Fruit fly (Drosophila melanogaster) whole organism, prepupa: ENCODE measurements around the gene CG42818.

Experiments
- Blimp-1 ChIP-seq: fragments of 200-800 bp; sonication (Bioruptor generic); optimal IDR thresholded peaks from 3 replicates; lab custom pipeline; 2017; ENCODE audit warnings: missing biosample characterization, missing genetic modification characterization, mild to moderate bottlenecking, moderate library complexity, missing genetic modification reagents
- CG10631 ChIP-seq: fragments of 200-800 bp; sonication (Bioruptor generic); optimal IDR thresholded peaks from 2 replicates; lab custom pipeline; 2016; ENCODE audit warnings: missing biosample characterization, missing genetic modification characterization
- CG10669 ChIP-seq: fragments of 200-800 bp; sonication (Bioruptor generic); optimal IDR thresholded peaks from 3 replicates; lab custom pipeline; 2018; ENCODE audit warnings: missing biosample characterization, mild to moderate bottlenecking, missing genetic modification characterization, moderate library complexity
- CG11294 ChIP-seq: fragments of 200-800 bp; sonication (Bioruptor generic); IDR thresholded peaks from 2 replicates; pipeline ENCODE4 v1.3.6; 2022; ENCODE audit warnings: missing biosample characterization, missing genetic modification characterization
- CG11902 ChIP-seq: fragments of 200-800 bp; sonication (Bioruptor generic); optimal IDR thresholded peaks from 3 replicates; lab custom pipeline; 2016; ENCODE audit warnings: missing biosample characterization, missing genetic modification characterization
- CG15336 ChIP-seq: fragments of 200-800 bp; sonication (Bioruptor generic); IDR thresholded peaks from 2 replicates; pipeline ENCODE4 v1.3.6; 2022; ENCODE audit warnings: missing biosample characterization, missing genetic modification characterization
- CG1621 ChIP-seq: fragments of 200-800 bp; sonication (Bioruptor generic); optimal IDR thresholded peaks from 3 replicates; lab custom pipeline; 2018; ENCODE audit warnings: missing biosample characterization, mild to moderate bottlenecking, missing genetic modification characterization
- CG16779 ChIP-seq: fragments of 200-800 bp; sonication (Bioruptor generic); optimal IDR thresholded peaks from 3 replicates; lab custom pipeline; 2017; ENCODE audit warnings: missing biosample characterization, mild to moderate bottlenecking, missing genetic modification characterization
- CG3032 ChIP-seq: fragments of 200-800 bp; optimal IDR thresholded peaks from 2 replicates; lab custom pipeline; 2019; ENCODE audit warnings: missing biosample characterization, mild to moderate bottlenecking, missing genetic modification characterization, moderate library complexity
- CG31627 ChIP-seq: fragments of 200-800 bp; sonication (Bioruptor generic); optimal IDR thresholded peaks from 3 replicates; lab custom pipeline; 2016; ENCODE audit warnings: missing biosample characterization, missing genetic modification characterization
- CG32006 ChIP-seq: fragments of 200-800 bp; sonication (Bioruptor generic); optimal IDR thresholded peaks from 3 replicates; lab custom pipeline; 2017; ENCODE audit warnings: missing biosample characterization, mild to moderate bottlenecking, missing genetic modification characterization
- CG4318 ChIP-seq: fragments of 200-800 bp; sonication (Bioruptor generic); optimal IDR thresholded peaks from 3 replicates; lab custom pipeline; 2017; ENCODE audit warnings: missing biosample characterization, mild to moderate bottlenecking, missing genetic modification characterization
- CG6163 ChIP-seq: fragments of 200-800 bp; sonication (Bioruptor generic); IDR thresholded peaks from 3 replicates; pipeline ENCODE4 v1.3.6; 2022; ENCODE audit warnings: missing biosample characterization, missing genetic modification characterization
- CG6276 ChIP-seq: fragments of 200-800 bp; sonication (Bioruptor generic); optimal IDR thresholded peaks from 2 replicates; lab custom pipeline; 2017; ENCODE audit warnings: missing biosample characterization, mild to moderate bottlenecking, missing genetic modification characterization
- CG6792 ChIP-seq: fragments of 200-800 bp; sonication (Bioruptor generic); optimal IDR thresholded peaks from 3 replicates; lab custom pipeline; 2016; ENCODE audit warnings: missing biosample characterization, missing genetic modification characterization
- CG6808 ChIP-seq: fragments of 200-800 bp; sonication (Bioruptor generic); optimal IDR thresholded peaks from 3 replicates; lab custom pipeline; 2017; ENCODE audit warnings: missing biosample characterization, missing genetic modification characterization, mild to moderate bottlenecking, moderate library complexity, missing genetic modification reagents
- CG6854 ChIP-seq: fragments of 200-800 bp; sonication (Bioruptor generic); optimal IDR thresholded peaks from 2 replicates; lab custom pipeline; 2017; ENCODE audit warnings: missing biosample characterization, mild to moderate bottlenecking, missing genetic modification characterization
- CG8319 ChIP-seq: fragments of 200-800 bp; sonication (Bioruptor generic); optimal IDR thresholded peaks from 3 replicates; lab custom pipeline; 2016; ENCODE audit warnings: missing biosample characterization, missing genetic modification characterization
- CG9139 ChIP-seq: fragments of 200-800 bp; sonication (Bioruptor generic); optimal IDR thresholded peaks from 3 replicates; lab custom pipeline; 2017; ENCODE audit warnings: missing biosample characterization, mild to moderate bottlenecking, missing genetic modification characterization
- Eip75B ChIP-seq: fragments of 200-800 bp; sonication (Bioruptor generic); optimal IDR thresholded peaks from 3 replicates; lab custom pipeline; 2016; ENCODE audit warnings: missing biosample characterization, missing genetic modification characterization
- Eip78C ChIP-seq: fragments of 200-800 bp; sonication (Bioruptor generic); peaks from one replicate; lab custom pipeline; 2016; ENCODE audit warnings: missing biosample characterization, missing genetic modification characterization
- Eip93F ChIP-seq: fragments of 200-800 bp; sonication (Bioruptor generic); optimal IDR thresholded peaks from 2 replicates; lab custom pipeline; 2016; ENCODE audit warnings: missing biosample characterization, mild to moderate bottlenecking, missing genetic modification characterization
- Ets21C ChIP-seq: fragments of 200-800 bp; sonication (Bioruptor generic); optimal IDR thresholded peaks from 3 replicates; lab custom pipeline; 2016; ENCODE audit warnings: missing biosample characterization, missing genetic modification characterization
- Ets96B ChIP-seq: fragments of 200-800 bp; optimal IDR thresholded peaks from 2 replicates; lab custom pipeline; 2019; ENCODE audit warnings: missing biosample characterization, mild to moderate bottlenecking, missing genetic modification characterization, moderate library complexity
- Gug ChIP-seq: fragments of 200-800 bp; sonication (Bioruptor generic); IDR thresholded peaks from 2 replicates; pipeline ENCODE4 v1.3.6; 2022; ENCODE audit warnings: missing biosample characterization, missing genetic modification characterization
- Lpt ChIP-seq: fragments of 200-800 bp; sonication (Bioruptor generic); optimal IDR thresholded peaks from 3 replicates; lab custom pipeline; 2016; ENCODE audit warnings: missing biosample characterization, missing genetic modification characterization
- Met ChIP-seq: fragments of 200-800 bp; sonication (Bioruptor generic); optimal IDR thresholded peaks from 3 replicates; lab custom pipeline; 2016; ENCODE audit warnings: missing biosample characterization, missing genetic modification characterization
- OdsH ChIP-seq: fragments of 200-800 bp; sonication (Bioruptor generic); optimal IDR thresholded peaks from 3 replicates; lab custom pipeline; 2016; ENCODE audit warnings: missing biosample characterization, missing genetic modification characterization
- Smox ChIP-seq: fragments of 200-800 bp; sonication (Bioruptor generic); optimal IDR thresholded peaks from 3 replicates; lab custom pipeline; 2016; ENCODE audit warnings: missing biosample characterization, missing genetic modification characterization
- Sox15 ChIP-seq: fragments of 200-800 bp; sonication (Bioruptor generic); optimal IDR thresholded peaks from 3 replicates; lab custom pipeline; 2016; ENCODE audit warnings: missing biosample characterization, missing genetic modification characterization
- acj6 ChIP-seq: fragments of 200-800 bp; sonication (Bioruptor generic); optimal IDR thresholded peaks from 3 replicates; lab custom pipeline; 2016; ENCODE audit warnings: missing biosample characterization, missing genetic modification characterization
- dac ChIP-seq: fragments of 200-800 bp; sonication (Bioruptor generic); optimal IDR thresholded peaks from 2 replicates; lab custom pipeline; 2017; ENCODE audit warnings: missing biosample characterization, mild to moderate bottlenecking, missing genetic modification characterization
- dsx ChIP-seq: fragments of 200-800 bp; optimal IDR thresholded peaks from 3 replicates; lab custom pipeline; 2019; ENCODE audit warnings: missing biosample characterization, mild to moderate bottlenecking, missing genetic modification characterization, moderate library complexity; ENCODE audit not compliant: poor library complexity, severe bottlenecking
- eg ChIP-seq: fragments of 200-800 bp; sonication (Bioruptor generic); IDR thresholded peaks from 3 replicates; pipeline ENCODE4 v1.3.6; 2022; ENCODE audit warnings: missing biosample characterization, missing genetic modification characterization
- fd59A ChIP-seq: fragments of 200-800 bp; sonication (Bioruptor generic); optimal IDR thresholded peaks from 2 replicates; lab custom pipeline; 2017; ENCODE audit warnings: missing biosample characterization, mild to moderate bottlenecking, missing genetic modification characterization, missing genetic modification reagents
- fd85E ChIP-seq: fragments of 200-800 bp; sonication (Bioruptor generic); optimal IDR thresholded peaks from 3 replicates; lab custom pipeline; 2016; ENCODE audit warnings: missing biosample characterization, missing genetic modification characterization
- fkh ChIP-seq: fragments of 200-800 bp; sonication (Bioruptor generic); optimal IDR thresholded peaks from 3 replicates; lab custom pipeline; 2017; ENCODE audit warnings: missing biosample characterization, mild to moderate bottlenecking, missing genetic modification characterization, moderate library complexity
- net ChIP-seq: fragments of 200-800 bp; sonication (Bioruptor generic); optimal IDR thresholded peaks from 3 replicates; lab custom pipeline; 2016; ENCODE audit warnings: missing biosample characterization, missing genetic modification characterization
- pdm3 ChIP-seq: fragments of 200-800 bp; sonication (Bioruptor generic); optimal IDR thresholded peaks from 3 replicates; lab custom pipeline; 2016; ENCODE audit warnings: missing biosample characterization, missing genetic modification characterization
- salr ChIP-seq, 2 experiments: fragments of 200-800 bp; sonication (Bioruptor generic); optimal IDR thresholded peaks; 3 replicates each; lab custom pipeline; 2016 to 2018; ENCODE audit warnings: missing biosample characterization in 2 of 2, missing genetic modification characterization in 2 of 2, mild to moderate bottlenecking in 1 of 2
- spab ChIP-seq: fragments of 200-800 bp; sonication (Bioruptor generic); optimal IDR thresholded peaks from 2 replicates; lab custom pipeline; 2017; ENCODE audit warnings: missing biosample characterization, mild to moderate bottlenecking, missing genetic modification characterization, missing genetic modification reagents
- ss ChIP-seq, 2 experiments: fragments of 200-800 bp; sonication (Bioruptor generic); optimal IDR thresholded peaks; 2 replicates in 1 of 2; 3 replicates in 1 of 2; lab custom pipeline; 2017 to 2018; ENCODE audit warnings: mild to moderate bottlenecking in 2 of 2, missing biosample characterization in 2 of 2, missing genetic modification characterization in 2 of 2, moderate library complexity in 1 of 2
- vri ChIP-seq: fragments of 200-800 bp; sonication (Bioruptor generic); optimal IDR thresholded peaks from 3 replicates; lab custom pipeline; 2016; ENCODE audit warnings: missing biosample characterization, mild to moderate bottlenecking, missing genetic modification characterization

The CG42818 gene

dm6 chr2L:16286360-16287005 lies 44.7 kb downstream of the CG42818 start (continued):
- TF ChIP-seq fd59A (GFP tag; lab: Kevin White, UChicago), result peak; percentile 40
- peak; percentile 68 for TF ChIP-seq Met (GFP tag; lab: Kevin White, UChicago)
- peak; percentile 13 for TF ChIP-seq Sox15 (GFP tag; lab: Kevin White, UChicago)
- peak; percentile 81 for TF ChIP-seq CG10631 (GFP tag; lab: Kevin White, UChicago)
- TF ChIP-seq CG4318 (GFP tag; lab: Kevin White, UChicago), result peak; percentile 74
- TF ChIP-seq eg, result no peak
- peak; percentile 72 for TF ChIP-seq spab (GFP tag; lab: Kevin White, UChicago)
- TF ChIP-seq Ets21C (GFP tag; lab: Kevin White, UChicago), result peak; percentile 46
- peak; percentile 75 for TF ChIP-seq CG10669 (GFP tag; lab: Kevin White, UChicago)
- peak; percentile 58 to 60 for TF ChIP-seq ss (GFP tag; optimal IDR thresholded peaks at IDR 0.05; lab: Kevin White, UChicago)
- TF ChIP-seq acj6 (GFP tag; lab: Kevin White, UChicago), result peak; percentile 72
- TF ChIP-seq OdsH (GFP tag; lab: Kevin White, UChicago), result peak; percentile 67
- TF ChIP-seq salr (GFP tag; optimal IDR thresholded peaks at IDR 0.05; lab: Kevin White, UChicago), result peak; percentile 46 to 79
- peak; percentile 60 for TF ChIP-seq CG6854 (GFP tag; lab: Kevin White, UChicago)
- peak; percentile 63 for TF ChIP-seq CG9139 (GFP tag; lab: Kevin White, UChicago)
- TF ChIP-seq Lpt (GFP tag; lab: Kevin White, UChicago), result peak; percentile 53
- no peak for TF ChIP-seq CG6163 (GFP tag; lab: Robert Waterston, UW)
- TF ChIP-seq, all 60 proteins: peak for 51

- TF ChIP-seq CG6276 (peak; percentile 24), CG6808 (GFP tag; lab: Kevin White, UChicago) (no peak), fkh (GFP tag; lab: Kevin White, UChicago) (peak; percentile 14)
- TF ChIP-seq, all 60 proteins: peak for 2
These were observed 45.4 kb downstream of the CG42818 start for dm6 chr2L:16287006-16287601.

- TF ChIP-seq CG3032 (tag; lab: Kevin White, UChicago) (peak; percentile 21), Met (GFP tag; lab: Kevin White, UChicago) (peak; percentile 74), Eip75B (GFP tag; lab: Kevin White, UChicago) (peak; percentile 60), CG9139 (GFP tag; lab: Kevin White, UChicago) (peak; percentile 57), Sox15 (GFP tag; lab: Kevin White, UChicago) (peak; percentile 25), Blimp-1 (GFP tag; lab: Kevin White, UChicago) (no peak), CG4318 (GFP tag; lab: Kevin White, UChicago) (no peak), Eip78C (GFP tag; lab: Kevin White, UChicago) (peak; percentile 80), Gug (no peak), CG11294 (GFP tag; lab: Robert Waterston, UW) (no peak), Ets96B (no peak), CG16779 (tag; lab: Kevin White, UChicago) (peak; percentile 14), fd85E (GFP tag; lab: Kevin White, UChicago) (peak; percentile 48), net (GFP tag; lab: Kevin White, UChicago) (peak; percentile 52), CG11902 (peak; percentile 59), CG32006 (GFP tag; lab: Kevin White, UChicago) (peak; percentile 28), Eip93F (peak; percentile 57), CG8319 (peak; percentile 25), Smox (GFP tag; lab: Kevin White, UChicago) (peak; percentile 77), CG1621 (tag; lab: Kevin White, UChicago) (peak; percentile 65), ss (GFP tag; optimal IDR thresholded peaks at IDR 0.05; lab: Kevin White, UChicago) (peak; percentile 37 to 57), CG31627 (GFP tag; lab: Kevin White, UChicago) (peak; percentile 83), CG15336 (no peak), CG6792 (peak; percentile 41), dac (peak; percentile 27), CG6276 (no peak), Lpt (GFP tag; lab: Kevin White, UChicago) (no peak), pdm3 (GFP tag; lab: Kevin White, UChicago) (peak; percentile 77), vri (peak; percentile 58), dsx (GFP tag; lab: Kevin White, UChicago) (peak; percentile 69)
These were observed 46.1 kb downstream of the CG42818 start, which contains the start of the genes crp and pkaap for dm6 chr2L:16287602-16288392. crp (minus strand) TSS chr2L:16287730. pkaap (plus strand) TSS chr2L:16288290.
